Worm (Caenorhabditis elegans): ENCODE data around the gene E02H4.5.

The E02H4.5 gene

ce11 chrX:14236121-14236824 lies 18.7 kb downstream of the E02H4.5 start:
- TF ChIP-seq hnd-1 (tag; optimal IDR thresholded peaks at IDR 0.05) (no peak), hmbx-1 (tag; optimal IDR thresholded peaks at IDR 0.05) (no peak), ets-7 (tag; optimal IDR thresholded peaks at IDR 0.05) (no peak), tbx-11 (GFP tag; IDR thresholded peaks at IDR 0.05) (no peak), aly-1 (tag; optimal IDR thresholded peaks at IDR 0.05) (no peak), ceh-36 (tag; optimal IDR thresholded peaks at IDR 0.05) (no peak), ama-1 (optimal IDR thresholded peaks at IDR 0.05) (no peak), flt-1 (GFP tag; IDR thresholded peaks at IDR 0.05) (no peak), hmg-4 (GFP tag; optimal IDR thresholded peaks at IDR 0.05) (no peak), ceh-13 (GFP tag; optimal IDR thresholded peaks at IDR 0.05) (no peak), scrt-1 (GFP tag; IDR thresholded peaks at IDR 0.05) (no peak), sea-1 (GFP tag; conservative IDR thresholded peaks at IDR 0.05) (no peak), tra-4 (tag; optimal IDR thresholded peaks at IDR 0.05) (no peak), F13C5.2 (tag; optimal IDR thresholded peaks at IDR 0.05) (no peak), B0310.2 (tag; optimal IDR thresholded peaks at IDR 0.05) (no peak)

DNA sequence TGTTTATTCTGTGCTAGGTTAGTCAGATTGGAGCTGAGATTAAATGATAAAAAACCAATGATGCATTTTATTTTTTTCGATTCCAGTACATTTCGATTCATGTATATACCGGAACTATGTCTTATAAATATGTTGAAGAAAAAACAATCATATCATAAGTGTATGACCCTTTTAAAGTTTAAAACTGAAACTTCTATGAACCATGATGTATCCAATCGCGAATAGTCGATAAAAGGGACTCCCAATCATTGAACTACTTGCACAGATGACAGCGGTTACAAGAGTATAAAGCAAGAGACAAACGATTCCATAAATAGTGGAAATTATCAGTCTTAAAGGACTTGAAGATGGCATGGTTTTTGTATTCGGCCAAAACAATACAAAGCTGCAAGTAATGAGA lies 20.0 kb downstream of the E02H4.5 start, which contains the start of gene srg-37:
srg-37 (minus strand) TSS at position 101 of the 400 bp plus-strand sequence.
- no peak for TF ChIP-seq ceh-13 (GFP tag; optimal IDR thresholded peaks at IDR 0.05)
- no peak for TF ChIP-seq tbx-11 (GFP tag; IDR thresholded peaks at IDR 0.05)
- TF ChIP-seq F13C5.2 (tag; optimal IDR thresholded peaks at IDR 0.05) = no peak
- TF ChIP-seq ama-1 (optimal IDR thresholded peaks at IDR 0.05) = no peak
- no peak for TF ChIP-seq hnd-1 (tag; optimal IDR thresholded peaks at IDR 0.05)
- no peak for TF ChIP-seq ceh-36 (tag; optimal IDR thresholded peaks at IDR 0.05)
- no peak for TF ChIP-seq tbx-37 (GFP tag; conservative IDR thresholded peaks at IDR 0.05)
- TF ChIP-seq B0310.2 (tag; optimal IDR thresholded peaks at IDR 0.05) = no peak
- TF ChIP-seq aly-1 (tag; optimal IDR thresholded peaks at IDR 0.05) = no peak
- TF ChIP-seq sea-1 (GFP tag; conservative IDR thresholded peaks at IDR 0.05) = no peak
- no peak for TF ChIP-seq scrt-1 (GFP tag; IDR thresholded peaks at IDR 0.05)
- no peak for TF ChIP-seq flt-1 (GFP tag; IDR thresholded peaks at IDR 0.05)
- TF ChIP-seq ets-7 (tag; optimal IDR thresholded peaks at IDR 0.05) = no peak
- no peak for TF ChIP-seq hmg-4 (GFP tag; optimal IDR thresholded peaks at IDR 0.05)
- TF ChIP-seq tra-4 (tag; optimal IDR thresholded peaks at IDR 0.05) = no peak
- no peak for TF ChIP-seq hmbx-1 (tag; optimal IDR thresholded peaks at IDR 0.05)
- TF ChIP-seq pes-1 (GFP tag; IDR thresholded peaks at IDR 0.05) = no peak

ce11 chrX:14234366-14234765 lies 20.6 kb downstream of the E02H4.5 start, which contains the start of gene srg-36:
Gene srg-36 (minus strand): TSS chrX:14234466.
- TF ChIP-seq tra-4 (tag; optimal IDR thresholded peaks at IDR 0.05) (no peak), F13C5.2 (tag; optimal IDR thresholded peaks at IDR 0.05) (no peak), hnd-1 (tag; optimal IDR thresholded peaks at IDR 0.05) (no peak), ama-1 (optimal IDR thresholded peaks at IDR 0.05) (no peak), tbx-11 (GFP tag; IDR thresholded peaks at IDR 0.05) (no peak), hmg-4 (GFP tag; optimal IDR thresholded peaks at IDR 0.05) (no peak), ceh-36 (tag; optimal IDR thresholded peaks at IDR 0.05) (no peak)

- TF ChIP-seq tbx-37 (GFP tag; conservative IDR thresholded peaks at IDR 0.05) (no peak), ama-1 (optimal IDR thresholded peaks at IDR 0.05) (no peak), F13C5.2 (tag; optimal IDR thresholded peaks at IDR 0.05) (no peak), ceh-36 (tag; optimal IDR thresholded peaks at IDR 0.05) (no peak), scrt-1 (GFP tag; IDR thresholded peaks at IDR 0.05) (no peak), hmg-4 (GFP tag; optimal IDR thresholded peaks at IDR 0.05) (no peak)
Observed at ce11 chrX:14231987-14232386, 22.9 kb downstream of the E02H4.5 start.

- TF ChIP-seq scrt-1 (GFP tag; IDR thresholded peaks at IDR 0.05) = 0 out of 2 replicates have a peak, but pooled peaks have one; percentile 49
- peak; percentile 59 for TF ChIP-seq ceh-36 (tag; optimal IDR thresholded peaks at IDR 0.05)
- TF ChIP-seq hmbx-1 (tag; optimal IDR thresholded peaks at IDR 0.05) = no peak
- TF ChIP-seq F13C5.2 (tag; optimal IDR thresholded peaks at IDR 0.05) = no peak
- peak; percentile 79 for TF ChIP-seq pes-1 (GFP tag; IDR thresholded peaks at IDR 0.05)
- TF ChIP-seq hmg-4 (GFP tag; optimal IDR thresholded peaks at IDR 0.05) = no peak
- TF ChIP-seq hnd-1 (tag; optimal IDR thresholded peaks at IDR 0.05) = peak; percentile 29
- peak; percentile 49; the same call in 1 of the 2 replicates for TF ChIP-seq flt-1 (GFP tag; IDR thresholded peaks at IDR 0.05)
- TF ChIP-seq aly-1 (tag; optimal IDR thresholded peaks at IDR 0.05) = peak; percentile 61
- TF ChIP-seq tbx-11 (GFP tag; IDR thresholded peaks at IDR 0.05) = peak; percentile 38; the same call in 1 of the 2 replicates
- TF ChIP-seq sea-1 (GFP tag; conservative IDR thresholded peaks at IDR 0.05) = peak; percentile 72; the same call in 1 of the 2 replicates
- TF ChIP-seq tra-4 (tag; optimal IDR thresholded peaks at IDR 0.05) = no peak
Observed at ce11 chrX:14228764-14229163, 26.2 kb downstream of the E02H4.5 start.

DNA sequence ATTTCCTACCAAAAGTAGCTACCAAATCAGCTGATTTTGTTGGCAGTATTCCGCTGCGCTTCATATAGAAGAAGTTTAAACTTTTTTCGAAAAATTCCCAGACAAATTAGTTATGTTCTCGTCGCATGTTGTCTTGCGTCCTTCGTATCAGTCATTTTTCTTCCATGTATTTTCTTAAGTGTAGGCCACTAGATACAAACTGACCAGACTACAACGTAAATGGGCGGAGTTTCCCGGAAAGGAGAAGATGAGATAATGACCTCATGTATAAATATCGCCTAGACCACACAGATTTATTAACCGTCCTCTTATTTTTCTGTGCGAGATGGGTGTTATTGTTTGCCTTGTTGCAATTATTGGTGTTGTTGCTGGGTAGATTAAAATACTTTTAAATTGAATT lies 29.7 kb downstream of the E02H4.5 start, which contains the start of gene cyp-13B2:
cyp-13B2 (plus strand) TSS at position 301 of the 400 bp plus-strand sequence.
- TF ChIP-seq ets-7 (tag; optimal IDR thresholded peaks at IDR 0.05) (no peak), aly-1 (tag; optimal IDR thresholded peaks at IDR 0.05) (no peak), flt-1 (GFP tag; IDR thresholded peaks at IDR 0.05) (no peak), hmbx-1 (tag; optimal IDR thresholded peaks at IDR 0.05) (no peak), tbx-11 (GFP tag; IDR thresholded peaks at IDR 0.05) (no peak), ceh-13 (GFP tag; optimal IDR thresholded peaks at IDR 0.05) (no peak), ceh-36 (tag; optimal IDR thresholded peaks at IDR 0.05) (no peak), hmg-4 (GFP tag; optimal IDR thresholded peaks at IDR 0.05) (no peak), scrt-1 (GFP tag; IDR thresholded peaks at IDR 0.05) (no peak), tra-4 (tag; optimal IDR thresholded peaks at IDR 0.05) (no peak), sea-1 (GFP tag; conservative IDR thresholded peaks at IDR 0.05) (no peak)

DNA sequence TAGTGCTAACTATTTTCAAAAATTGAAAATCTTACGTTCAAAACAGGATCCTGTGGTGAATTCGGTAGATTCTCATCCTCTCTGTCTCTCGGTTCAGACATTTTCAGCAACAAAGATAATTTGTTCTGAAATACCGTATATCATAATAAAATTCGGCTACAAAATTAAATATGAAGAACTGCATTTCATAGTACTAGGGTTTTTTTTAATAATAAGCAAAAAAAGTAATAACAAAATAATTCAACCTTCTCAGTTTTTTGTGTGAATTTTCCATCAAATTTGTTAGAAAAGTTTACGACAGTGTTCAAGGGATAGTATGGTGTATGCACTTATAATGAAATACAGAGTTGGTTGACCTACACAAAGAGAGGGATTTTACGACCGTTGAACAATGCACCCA lies 31.8 kb downstream of the E02H4.5 start, which contains the start of gene K06G5.3:
K06G5.3 (minus strand) TSS at position 101 of the 400 bp plus-strand sequence.
- no peak for TF ChIP-seq tbx-37 (GFP tag; conservative IDR thresholded peaks at IDR 0.05)
- no peak for TF ChIP-seq F13C5.2 (tag; optimal IDR thresholded peaks at IDR 0.05)
- TF ChIP-seq hmg-4 (GFP tag; optimal IDR thresholded peaks at IDR 0.05) = no peak
- no peak for TF ChIP-seq tra-4 (tag; optimal IDR thresholded peaks at IDR 0.05)
- no peak for TF ChIP-seq hnd-1 (tag; optimal IDR thresholded peaks at IDR 0.05)
- no peak for TF ChIP-seq B0310.2 (tag; optimal IDR thresholded peaks at IDR 0.05)
- no peak for TF ChIP-seq ceh-36 (tag; optimal IDR thresholded peaks at IDR 0.05)
- no peak for TF ChIP-seq hmbx-1 (tag; optimal IDR thresholded peaks at IDR 0.05)
- TF ChIP-seq scrt-1 (GFP tag; IDR thresholded peaks at IDR 0.05) = no peak
- TF ChIP-seq ceh-13 (GFP tag; optimal IDR thresholded peaks at IDR 0.05) = no peak

Measured in whole organism, early embryonic.